Fruit fly (Drosophila melanogaster): ENCODE measurements around the gene CG13601.

CG13601 gene

dm6 chr3R:23927429-23927828 lies at the start of gene CG13601:
Gene CG13601 (minus strand): TSS chr3R:23927634.
- TF ChIP-seq CG9139 (GFP tag; optimal IDR thresholded peaks at IDR 0.05) (no peak), vri (GFP tag; optimal IDR thresholded peaks at IDR 0.05) (no peak), salr (GFP tag; optimal IDR thresholded peaks at IDR 0.05) (no peak), Hr39 (GFP tag; optimal IDR thresholded peaks at IDR 0.05) (no peak), CG8319 (GFP tag; optimal IDR thresholded peaks at IDR 0.05) (no peak), lz (GFP tag; optimal IDR thresholded peaks at IDR 0.05) (peak; percentile 31), CG7368 (GFP tag; optimal IDR thresholded peaks at IDR 0.05) (no peak), Sox14 (GFP tag; optimal IDR thresholded peaks at IDR 0.05) (peak; percentile 20), achi (GFP tag; optimal IDR thresholded peaks at IDR 0.05) (no peak), Hr4 (GFP tag; optimal IDR thresholded peaks at IDR 0.05) (no peak), CG15336 (GFP tag; IDR thresholded peaks at IDR 0.05) (no peak), dac (GFP tag; optimal IDR thresholded peaks at IDR 0.05) (no peak), pdm3 (GFP tag; optimal IDR thresholded peaks at IDR 0.05) (no peak), Eip78C (GFP tag) (peak; percentile 65), CG32006 (GFP tag; optimal IDR thresholded peaks at IDR 0.05) (no peak), cyc (GFP tag; optimal IDR thresholded peaks at IDR 0.05) (no peak), net (GFP tag; optimal IDR thresholded peaks at IDR 0.05) (no peak), Gug (GFP tag; IDR thresholded peaks at IDR 0.05) (no peak), acj6 (GFP tag; optimal IDR thresholded peaks at IDR 0.05) (no peak), dsx (GFP tag; optimal IDR thresholded peaks at IDR 0.05; ENCODE audit: poor library complexity, severe bottlenecking) (peak; percentile 55), esn (GFP tag; optimal IDR thresholded peaks at IDR 0.05) (peak; percentile 42), Ets21C (GFP tag; optimal IDR thresholded peaks at IDR 0.05) (no peak), CG11762 (GFP tag; optimal IDR thresholded peaks at IDR 0.05; ENCODE audit: insufficient read depth) (no peak), Blimp-1 (GFP tag; optimal IDR thresholded peaks at IDR 0.05) (no peak), eg (GFP tag; IDR thresholded peaks at IDR 0.05) (no peak), CG3919 (GFP tag; optimal IDR thresholded peaks at IDR 0.05) (no peak), CG11902 (GFP tag; optimal IDR thresholded peaks at IDR 0.05) (no peak), CG8119 (GFP tag; IDR thresholded peaks at IDR 0.05) (no peak), spab (GFP tag; optimal IDR thresholded peaks at IDR 0.05) (no peak), Hr38 (GFP tag; optimal IDR thresholded peaks at IDR 0.05) (no peak), CG11294 (GFP tag; IDR thresholded peaks at IDR 0.05) (no peak), CG6808 (GFP tag; optimal IDR thresholded peaks at IDR 0.05) (no peak), Smox (GFP tag; optimal IDR thresholded peaks at IDR 0.05) (no peak), ss (GFP tag; optimal IDR thresholded peaks at IDR 0.05) (no peak), CG10669 (GFP tag; optimal IDR thresholded peaks at IDR 0.05) (no peak), CG4318 (GFP tag; optimal IDR thresholded peaks at IDR 0.05) (no peak), CG6163 (GFP tag; IDR thresholded peaks at IDR 0.05) (no peak), CG31627 (GFP tag; optimal IDR thresholded peaks at IDR 0.05) (no peak)

- TF ChIP-seq dac (GFP tag; optimal IDR thresholded peaks at IDR 0.05) = no peak
- no peak for TF ChIP-seq acj6 (GFP tag; optimal IDR thresholded peaks at IDR 0.05)
- TF ChIP-seq Gug (GFP tag; IDR thresholded peaks at IDR 0.05) = no peak
- TF ChIP-seq Blimp-1 (GFP tag; optimal IDR thresholded peaks at IDR 0.05) = no peak
- no peak for TF ChIP-seq Eip75B (GFP tag; optimal IDR thresholded peaks at IDR 0.05)
- no peak for TF ChIP-seq Sox14 (GFP tag; optimal IDR thresholded peaks at IDR 0.05)
- TF ChIP-seq CG6276 (GFP tag; optimal IDR thresholded peaks at IDR 0.05) = no peak
- TF ChIP-seq Ets21C (GFP tag; optimal IDR thresholded peaks at IDR 0.05) = no peak
- no peak for TF ChIP-seq CG6854 (GFP tag; optimal IDR thresholded peaks at IDR 0.05)
- no peak for TF ChIP-seq CG11762 (GFP tag; optimal IDR thresholded peaks at IDR 0.05; ENCODE audit: insufficient read depth)
- no peak for TF ChIP-seq Sox15 (GFP tag; optimal IDR thresholded peaks at IDR 0.05)
- TF ChIP-seq Hr39 (GFP tag; optimal IDR thresholded peaks at IDR 0.05) = no peak
- no peak for TF ChIP-seq lz (GFP tag; optimal IDR thresholded peaks at IDR 0.05)
- no peak for TF ChIP-seq CG6792 (GFP tag; optimal IDR thresholded peaks at IDR 0.05)
- no peak for TF ChIP-seq CG15336 (GFP tag; IDR thresholded peaks at IDR 0.05)
- no peak for TF ChIP-seq Met (GFP tag; optimal IDR thresholded peaks at IDR 0.05)
- TF ChIP-seq svp (GFP tag) = no peak
- TF ChIP-seq Hr4 (GFP tag; optimal IDR thresholded peaks at IDR 0.05) = no peak
Observed at dm6 chr3R:23971764-23972163, 44.3 kb upstream of the CG13601 start.

Data from whole organism, prepupa.